Worm (Caenorhabditis elegans): ENCODE results near the gene tag-30.

- TF ChIP-seq hnd-1 (tag; optimal IDR thresholded peaks at IDR 0.05) (no peak), ama-1 (optimal IDR thresholded peaks at IDR 0.05) (no peak), flt-1 (GFP tag; IDR thresholded peaks at IDR 0.05) (no peak), ceh-36 (tag; optimal IDR thresholded peaks at IDR 0.05) (no peak), aly-1 (tag; optimal IDR thresholded peaks at IDR 0.05) (no peak), pes-1 (GFP tag; IDR thresholded peaks at IDR 0.05) (no peak), tra-4 (tag; optimal IDR thresholded peaks at IDR 0.05) (no peak), hmg-4 (GFP tag; optimal IDR thresholded peaks at IDR 0.05) (no peak), B0310.2 (tag; optimal IDR thresholded peaks at IDR 0.05) (no peak)
Measured at ce11 chrIV:11838657-11839056, 16.3 kb downstream of the tag-30 start, which contains the start of gene fbxb-3.

Data from whole organism, early embryonic.